Fruit fly (Drosophila melanogaster) whole organism, adult: Measurements from ENCODE around the gene InR.

Source experiments
- CG11617 ChIP-seq: fragments of 200-800 bp; sonication (Bioruptor generic); optimal IDR thresholded peaks from 2 replicates; lab custom pipeline; 2017; ENCODE audit warnings: mild to moderate bottlenecking, missing biosample characterization, missing genetic modification reagents, missing genetic modification characterization
- CG12768 ChIP-seq: fragments of 200-800 bp; sonication (Bioruptor generic); optimal IDR thresholded peaks from 2 replicates; lab custom pipeline; 2017; ENCODE audit warnings: missing biosample characterization, missing genetic modification characterization, mild to moderate bottlenecking, moderate library complexity, missing genetic modification reagents
- CG14711 ChIP-seq: fragments of 200-800 bp; sonication (Bioruptor generic); optimal IDR thresholded peaks from 2 replicates; lab custom pipeline; 2018; ENCODE audit warnings: missing biosample characterization, mild to moderate bottlenecking, missing genetic modification characterization, moderate library complexity
- CG1620 ChIP-seq: fragments of 200-800 bp; sonication (Bioruptor generic); optimal IDR thresholded peaks from 2 replicates; lab custom pipeline; 2016; ENCODE audit warnings: missing biosample characterization, missing genetic modification characterization
- CG33017 ChIP-seq: fragments of 200-800 bp; sonication (Bioruptor generic); optimal IDR thresholded peaks from 2 replicates; lab custom pipeline; 2018; ENCODE audit warnings: missing biosample characterization, mild to moderate bottlenecking, missing genetic modification characterization, moderate library complexity
- CG5204 ChIP-seq: fragments of 200-800 bp; sonication (Bioruptor generic); optimal IDR thresholded peaks from 2 replicates; lab custom pipeline; 2016; ENCODE audit warnings: missing biosample characterization, missing genetic modification characterization
- CG7045 ChIP-seq: fragments of 200-800 bp; sonication (Bioruptor generic); optimal IDR thresholded peaks from 2 replicates; lab custom pipeline; 2017; ENCODE audit warnings: missing biosample characterization, mild to moderate bottlenecking, missing genetic modification characterization
- CG7101 ChIP-seq: fragments of 200-800 bp; sonication (Bioruptor generic); optimal IDR thresholded peaks from 2 replicates; lab custom pipeline; 2018; ENCODE audit warnings: missing biosample characterization, mild to moderate bottlenecking, missing genetic modification characterization, moderate library complexity
- Clk ChIP-seq: fragments of 200-800 bp; sonication (Bioruptor generic); optimal IDR thresholded peaks from 2 replicates; lab custom pipeline; 2017; ENCODE audit warnings: missing biosample characterization, missing genetic modification characterization
- Crg-1 ChIP-seq: fragments of 200-800 bp; sonication (Bioruptor generic); optimal IDR thresholded peaks from 2 replicates; lab custom pipeline; 2016; ENCODE audit warnings: missing biosample characterization, missing genetic modification characterization
- Hr96 ChIP-seq: fragments of 200-800 bp; sonication (Bioruptor generic); optimal IDR thresholded peaks from 2 replicates; lab custom pipeline; 2016; ENCODE audit warnings: missing biosample characterization, missing genetic modification characterization
- Mnt ChIP-seq: fragments of 200-800 bp; sonication (Bioruptor generic); optimal IDR thresholded peaks from 2 replicates; lab custom pipeline; 2016; ENCODE audit warnings: missing biosample characterization, mild to moderate bottlenecking, missing genetic modification characterization
- bab1 ChIP-seq: fragments of 200-800 bp; sonication (Bioruptor generic); optimal IDR thresholded peaks from 3 replicates; lab custom pipeline; 2019; ENCODE audit warnings: missing biosample characterization, mild to moderate bottlenecking, missing genetic modification characterization, moderate library complexity
- cic ChIP-seq: fragments of 200-800 bp; sonication (Bioruptor generic); optimal IDR thresholded peaks from 2 replicates; lab custom pipeline; 2017; ENCODE audit warnings: missing biosample characterization, mild to moderate bottlenecking, missing genetic modification characterization, moderate library complexity
- cnc ChIP-seq, 2 experiments: fragments of >200 bp; optimal IDR thresholded peaks; 2 replicates each; lab custom pipeline; 2017
- kay ChIP-seq: fragments of 200-800 bp; sonication (Bioruptor generic); peaks from one replicate; lab custom pipeline; 2016; ENCODE audit warnings: missing biosample characterization, missing genetic modification characterization, borderline replicate concordance
- ovo ChIP-seq: fragments of 200-800 bp; sonication (Bioruptor generic); optimal IDR thresholded peaks from 2 replicates; lab custom pipeline; 2016; ENCODE audit warnings: missing biosample characterization, missing genetic modification characterization
- pad ChIP-seq: fragments of 200-800 bp; sonication (Bioruptor generic); optimal IDR thresholded peaks from 3 replicates; lab custom pipeline; 2017; ENCODE audit warnings: missing biosample characterization, missing genetic modification characterization, mild to moderate bottlenecking, moderate library complexity, missing genetic modification reagents
- tj ChIP-seq: fragments of 200-800 bp; sonication (Bioruptor generic); optimal IDR thresholded peaks from 3 replicates; lab custom pipeline; 2017; ENCODE audit warnings: missing biosample characterization, mild to moderate bottlenecking, missing genetic modification characterization, moderate library complexity
- toe ChIP-seq: fragments of 200-800 bp; sonication (Bioruptor generic); optimal IDR thresholded peaks from 2 replicates; lab custom pipeline; 2016; ENCODE audit warnings: missing biosample characterization, missing genetic modification characterization

InR gene

DNA sequence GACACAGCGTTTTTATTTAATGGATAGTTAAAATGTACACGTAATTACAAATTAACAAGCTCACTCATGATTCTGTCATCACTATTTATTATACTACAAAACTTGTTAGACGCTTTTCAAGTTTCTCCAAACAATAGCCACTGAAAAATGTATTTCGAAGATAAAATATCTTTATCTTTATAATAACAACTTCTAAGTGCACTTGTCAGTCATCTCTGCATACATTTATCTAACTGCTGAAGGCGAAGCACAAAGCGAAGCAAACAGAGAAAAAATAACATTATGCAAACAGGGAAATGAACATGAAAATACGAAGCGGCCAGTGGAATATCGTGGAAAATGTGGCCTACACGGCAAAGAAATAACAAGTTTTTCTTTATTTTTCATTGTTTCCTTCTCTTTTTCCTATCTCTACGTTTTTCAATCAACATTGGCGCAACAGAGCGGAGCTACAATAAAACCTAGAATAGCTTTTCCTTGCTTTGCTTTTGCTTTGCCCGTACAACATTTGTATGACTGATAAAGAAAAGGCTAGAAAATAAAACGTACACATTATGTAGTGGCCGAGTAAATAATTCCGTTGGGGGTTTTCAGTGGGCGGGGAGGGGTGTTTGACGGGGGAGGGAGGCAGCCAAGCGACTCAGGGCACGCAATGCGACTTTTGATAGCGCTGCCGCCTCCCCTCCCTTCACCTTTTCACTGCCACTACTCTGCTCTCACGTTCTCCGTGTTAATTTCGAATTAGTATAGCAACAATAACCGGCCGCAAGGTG, 10.4 kb upstream of the InR start:
- no peak for TF ChIP-seq toe
- no peak for TF ChIP-seq cnc (optimal IDR thresholded peaks at IDR 0.05; lab: Kevin White, UChicago)
- peak; percentile 8 for TF ChIP-seq CG14711 (tag; lab: Kevin White, UChicago)
- TF ChIP-seq kay (GFP tag; lab: Kevin White, UChicago): peak; percentile 88
- no peak for TF ChIP-seq Hr96 (GFP tag; lab: Kevin White, UChicago)
- peak; percentile 29 for TF ChIP-seq CG12768 (GFP tag; lab: Kevin White, UChicago)
- TF ChIP-seq Crg-1: no peak
- no peak for TF ChIP-seq tj (GFP tag; lab: Kevin White, UChicago)
- peak; percentile 63 for TF ChIP-seq cic (GFP tag; lab: Kevin White, UChicago)
- TF ChIP-seq bab1 (GFP tag; lab: Kevin White, UChicago): no peak
- TF ChIP-seq CG1620: no peak
- peak; percentile 16 for TF ChIP-seq CG7045 (GFP tag; lab: Kevin White, UChicago)
- TF ChIP-seq Clk (GFP tag; lab: Kevin White, UChicago): no peak
- TF ChIP-seq Mnt: no peak
- TF ChIP-seq pad (GFP tag; lab: Kevin White, UChicago): no peak
- TF ChIP-seq ovo: no peak
- TF ChIP-seq CG33017 (tag; lab: Kevin White, UChicago): no peak
- no peak for TF ChIP-seq CG7101 (tag; lab: Kevin White, UChicago)
- TF ChIP-seq CG11617 (GFP tag; lab: Kevin White, UChicago): no peak
- no peak for TF ChIP-seq CG5204 (GFP tag; lab: Kevin White, UChicago)

DNA sequence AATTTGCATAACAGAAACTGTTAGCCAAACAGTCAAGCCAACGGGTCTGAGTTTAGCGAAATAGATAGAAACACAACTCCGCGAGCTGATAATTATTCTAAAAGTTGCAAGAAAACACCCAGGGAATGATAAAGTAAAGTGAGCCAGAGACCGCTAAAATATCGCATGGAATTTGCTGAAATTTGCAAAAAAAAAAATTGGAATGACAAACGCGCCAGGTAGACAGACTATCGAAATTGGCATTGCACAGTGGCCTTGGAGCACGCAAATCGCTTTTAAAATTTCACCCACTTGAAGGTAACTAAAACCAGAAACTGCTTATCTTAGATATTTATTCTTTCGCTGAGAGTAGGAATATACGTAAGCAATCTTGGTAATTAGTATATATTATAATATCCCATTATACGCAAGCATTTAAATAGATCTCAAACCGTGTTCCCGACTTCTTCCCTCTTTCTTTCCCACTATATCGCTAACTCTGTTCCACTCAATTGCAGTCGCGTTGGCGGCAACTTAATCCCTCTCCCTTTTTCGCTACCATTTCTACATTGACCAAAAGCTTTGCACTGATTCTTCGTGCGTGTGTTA, 9.2 kb upstream of the InR start:
- TF ChIP-seq CG1620: no peak
- TF ChIP-seq tj (GFP tag; lab: Kevin White, UChicago): peak; percentile 92

DNA sequence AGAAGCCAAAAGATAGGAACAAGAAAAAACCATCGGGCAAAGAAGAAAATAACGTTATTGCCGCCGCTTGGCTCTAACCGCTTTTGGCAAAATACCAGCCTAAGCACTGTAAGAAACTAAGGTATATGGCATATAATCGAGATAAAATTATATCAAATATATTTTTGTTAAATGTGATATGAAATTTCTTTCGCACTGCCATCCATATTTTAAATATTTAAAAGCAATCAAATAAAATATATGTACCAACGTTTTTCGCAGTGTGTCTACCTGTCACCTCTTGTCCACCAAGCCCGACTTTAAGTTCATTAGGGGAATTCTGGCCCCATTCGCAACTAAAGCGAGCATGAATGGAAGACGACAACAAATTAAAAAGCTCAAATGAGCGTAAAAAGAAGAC, 8.6 kb upstream of the InR start:
- TF ChIP-seq bab1 (GFP tag; lab: Kevin White, UChicago) (peak; percentile 87), CG12768 (GFP tag; lab: Kevin White, UChicago) (peak; percentile 9), CG7101 (tag; lab: Kevin White, UChicago) (peak; percentile 47), CG1620 (no peak), CG7045 (GFP tag; lab: Kevin White, UChicago) (peak; percentile 24), cnc (optimal IDR thresholded peaks at IDR 0.05; lab: Kevin White, UChicago) (no peak), CG14711 (tag; lab: Kevin White, UChicago) (peak; percentile 60), Hr96 (GFP tag; lab: Kevin White, UChicago) (no peak)

DNA sequence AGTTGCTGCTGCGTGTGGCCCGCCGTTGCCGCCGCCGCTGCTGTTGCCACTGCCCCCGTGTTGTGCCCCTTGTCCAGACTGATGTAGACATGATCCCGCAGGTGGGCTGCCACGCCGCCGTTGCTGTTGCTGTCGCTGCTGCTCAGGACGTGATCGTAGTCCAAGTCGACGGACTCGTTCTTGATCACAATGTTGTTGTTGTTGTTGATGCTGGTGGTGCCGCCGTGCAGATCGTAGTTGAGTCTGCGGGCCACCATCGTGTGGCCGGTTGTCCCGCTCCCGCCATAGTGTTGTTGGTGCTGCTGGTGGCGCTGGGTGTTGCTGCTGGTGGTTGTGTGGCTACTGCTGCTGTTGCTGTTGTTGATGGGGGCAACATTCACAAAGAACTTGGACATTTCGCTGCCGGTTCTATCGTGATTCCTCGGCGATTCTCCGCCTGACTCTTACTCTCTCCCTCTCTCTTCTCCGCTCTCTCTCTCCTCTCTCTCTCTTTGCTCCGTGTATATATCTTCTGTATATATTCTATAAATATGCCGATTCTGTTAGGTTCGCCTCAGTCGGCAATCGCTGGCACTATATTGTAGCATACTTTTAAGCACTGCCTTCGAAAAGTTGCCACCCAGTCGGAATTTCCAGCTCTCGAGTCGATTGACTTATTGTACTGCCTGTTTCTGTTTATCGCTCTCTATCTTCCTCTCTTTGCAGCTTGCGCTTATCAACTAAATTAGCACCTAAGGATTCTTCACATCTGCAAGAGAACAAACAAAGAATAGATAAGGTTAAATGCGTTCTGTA, 7.2 kb upstream of the InR start:
- TF ChIP-seq CG11617 (GFP tag; lab: Kevin White, UChicago): no peak
- peak; percentile 43 for TF ChIP-seq CG12768 (GFP tag; lab: Kevin White, UChicago)
- no peak for TF ChIP-seq pad (GFP tag; lab: Kevin White, UChicago)
- TF ChIP-seq CG33017 (tag; lab: Kevin White, UChicago): peak; percentile 30
- TF ChIP-seq CG14711 (tag; lab: Kevin White, UChicago): no peak
- peak; percentile 37 for TF ChIP-seq tj (GFP tag; lab: Kevin White, UChicago)
- no peak for TF ChIP-seq Mnt
- peak; percentile 29 for TF ChIP-seq CG7101 (tag; lab: Kevin White, UChicago)
- TF ChIP-seq toe: no peak
- TF ChIP-seq cic (GFP tag; lab: Kevin White, UChicago): peak; percentile 4
- TF ChIP-seq CG7045 (GFP tag; lab: Kevin White, UChicago): no peak
- TF ChIP-seq Crg-1: peak; percentile 16
- no peak for TF ChIP-seq cnc (optimal IDR thresholded peaks at IDR 0.05; lab: Kevin White, UChicago)
- TF ChIP-seq Hr96 (GFP tag; lab: Kevin White, UChicago): no peak
- no peak for TF ChIP-seq CG5204 (GFP tag; lab: Kevin White, UChicago)
- no peak for TF ChIP-seq ovo
- TF ChIP-seq Clk (GFP tag; lab: Kevin White, UChicago): no peak
- TF ChIP-seq bab1 (GFP tag; lab: Kevin White, UChicago): peak; percentile 26
- no peak for TF ChIP-seq CG1620
- no peak for TF ChIP-seq kay (GFP tag; lab: Kevin White, UChicago)

DNA sequence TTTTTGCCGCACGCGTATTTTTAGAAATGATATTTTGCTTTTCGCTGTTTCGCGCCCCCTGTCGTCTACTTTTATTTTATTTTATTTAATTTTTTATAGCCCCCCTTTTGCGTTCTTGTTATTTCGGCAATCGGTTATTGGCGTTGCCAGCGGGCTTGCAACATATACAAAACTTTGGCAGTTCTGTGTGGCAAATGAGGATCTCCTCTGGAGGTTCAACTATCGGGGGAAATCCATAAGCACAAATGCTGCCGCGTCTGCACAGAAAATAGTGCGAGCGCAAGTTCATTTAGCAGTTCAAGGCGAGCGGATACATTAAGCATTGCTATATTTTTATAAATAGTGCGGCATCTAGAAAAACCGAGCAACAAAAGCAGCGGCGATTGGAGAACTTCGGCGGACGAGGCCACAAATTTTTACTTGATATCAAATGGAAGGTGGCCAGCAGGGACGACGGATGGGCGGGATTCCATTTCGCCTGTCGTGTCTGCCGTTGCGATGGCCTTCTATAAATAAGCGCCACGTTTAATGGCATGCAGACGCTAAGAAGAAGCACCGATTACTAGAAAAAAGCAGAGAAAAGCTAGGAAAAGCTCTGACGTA, 5.3 kb upstream of the InR start:
- TF ChIP-seq CG1620: no peak
- peak; percentile 1 for TF ChIP-seq tj (GFP tag; lab: Kevin White, UChicago)

DNA sequence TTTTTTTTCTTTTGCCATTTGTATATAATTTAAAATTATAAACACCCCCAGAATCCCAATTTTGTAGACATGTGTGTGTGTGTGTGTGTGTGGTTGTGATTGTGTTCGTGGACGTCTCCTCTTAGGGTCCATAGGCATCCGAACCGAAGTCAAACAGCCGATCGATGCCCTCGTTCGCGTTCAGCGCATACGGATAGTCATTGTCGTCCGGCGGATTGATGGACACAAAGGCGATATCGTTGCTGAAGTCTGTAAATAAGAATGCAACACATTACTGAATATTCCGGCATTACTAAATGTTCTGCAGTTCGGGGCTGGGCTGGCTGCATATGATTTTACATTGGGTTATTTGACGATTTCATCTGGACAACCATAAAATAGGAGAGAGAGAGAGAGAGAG, 2.3 kb upstream of the InR start:
- no peak for TF ChIP-seq CG5204 (GFP tag; lab: Kevin White, UChicago)
- TF ChIP-seq pad (GFP tag; lab: Kevin White, UChicago): no peak
- no peak for TF ChIP-seq bab1 (GFP tag; lab: Kevin White, UChicago)
- TF ChIP-seq CG11617 (GFP tag; lab: Kevin White, UChicago): no peak
- no peak for TF ChIP-seq CG1620
- no peak for TF ChIP-seq Mnt
